Worm (Caenorhabditis elegans) whole organism, L1 larva: Measurements from ENCODE around the gene nlp-6.

Source experiments
- C34B4.2 ChIP-seq: sonication (generic microtip); optimal IDR thresholded peaks from 2 replicates; lab custom pipeline; 2017; ENCODE audit warnings: mild to moderate bottlenecking, missing genetic modification characterization, missing compliant biosample characterization
- Y116A8C.19 ChIP-seq: sonication (generic microtip); optimal IDR thresholded peaks from 2 replicates; lab custom pipeline; 2016; ENCODE audit warnings: missing compliant biosample characterization, missing genetic modification characterization, borderline replicate concordance
- aha-1 ChIP-seq: fragments of 150-350 bp; optimal IDR thresholded peaks from 2 replicates; lab custom pipeline; 2014; ENCODE audit warnings: missing biosample characterization, missing genetic modification characterization
- ama-1 ChIP-seq: fragments of 150-350 bp; optimal IDR thresholded peaks from 2 replicates; lab custom pipeline; 2014
- blmp-1 ChIP-seq: fragments of 150-350 bp; optimal IDR thresholded peaks from 2 replicates; lab custom pipeline; 2014; ENCODE audit warnings: missing biosample characterization, missing genetic modification characterization
- ceh-63 ChIP-seq: fragments of 200-800 bp; sonication (Bioruptor generic); optimal IDR thresholded peaks from 2 replicates; lab custom pipeline; 2018; ENCODE audit warnings: mild to moderate bottlenecking, missing genetic modification characterization, missing compliant biosample characterization
- ceh-8 ChIP-seq: fragments of 200-800 bp; sonication (Bioruptor generic); optimal IDR thresholded peaks from 2 replicates; lab custom pipeline; 2018; ENCODE audit warnings: mild to moderate bottlenecking, missing genetic modification characterization, moderate library complexity, missing compliant biosample characterization
- ceh-82 ChIP-seq, 3 experiments: fragments of 150-350 bp in 1 of 3; sonication (generic microtip) in 2 of 3; optimal IDR thresholded peaks; 2 replicates each; lab custom pipeline; 2014 to 2017; ENCODE audit warnings: missing biosample characterization in 3 of 3, missing genetic modification characterization in 3 of 3
- ces-1 ChIP-seq: fragments of 150-350 bp; optimal IDR thresholded peaks from 2 replicates; lab custom pipeline; 2014; ENCODE audit warnings: missing biosample characterization, missing genetic modification reagents, missing genetic modification characterization
- elt-3 ChIP-seq, 6 experiments: fragments of 150-350 bp in 1 of 6; sonication (generic microtip); optimal IDR thresholded peaks; 2 replicates each; lab custom pipeline; 2017 to 2018; ENCODE audit warnings: missing biosample characterization in 6 of 6, missing genetic modification characterization in 6 of 6, inconsistent platforms in 1 of 6
- ets-5 ChIP-seq: fragments of 200-800 bp; sonication (Bioruptor generic); IDR thresholded peaks from 2 replicates; pipeline ENCODE4 v1.3.6; 2022; ENCODE audit warnings: missing genetic modification characterization, missing compliant biosample characterization
- fkh-10 ChIP-seq: sonication (generic microtip); optimal IDR thresholded peaks from 2 replicates; lab custom pipeline; 2017; ENCODE audit warnings: missing biosample characterization, missing genetic modification reagents, missing genetic modification characterization
- fkh-8 ChIP-seq: sonication (generic microtip); optimal IDR thresholded peaks from 2 replicates; lab custom pipeline; 2016; ENCODE audit warnings: mild to moderate bottlenecking, missing genetic modification characterization, missing compliant biosample characterization
- fos-1 ChIP-seq: fragments of 150-350 bp; optimal IDR thresholded peaks from 2 replicates; lab custom pipeline; 2014; ENCODE audit warnings: missing biosample characterization, missing genetic modification characterization
- hlh-17 ChIP-seq: fragments of 200-800 bp; sonication (Bioruptor generic); optimal IDR thresholded peaks from 2 replicates; lab custom pipeline; 2018; ENCODE audit warnings: missing genetic modification characterization, mild to moderate bottlenecking, missing compliant biosample characterization, moderate library complexity, borderline replicate concordance
- hpl-2 ChIP-seq: fragments of 150-350 bp; optimal IDR thresholded peaks from 2 replicates; lab custom pipeline; 2014; ENCODE audit warnings: missing biosample characterization, missing genetic modification reagents, missing genetic modification characterization
- lin-13 ChIP-seq: fragments of 150-350 bp; optimal IDR thresholded peaks from 2 replicates; lab custom pipeline; 2014; ENCODE audit warnings: missing biosample characterization, missing genetic modification reagents, missing genetic modification characterization
- lin-14 ChIP-seq: fragments of 200-800 bp; sonication (Bioruptor generic); optimal IDR thresholded peaks from 2 replicates; lab custom pipeline; 2018; ENCODE audit warnings: mild to moderate bottlenecking, missing genetic modification characterization, moderate library complexity, missing compliant biosample characterization
- lin-15B ChIP-seq: fragments of 150-350 bp; sonication (generic microtip); optimal IDR thresholded peaks from 3 replicates; lab custom pipeline; 2014; ENCODE audit warnings: missing biosample characterization, missing genetic modification characterization
- lir-3 ChIP-seq: sonication (generic microtip); optimal IDR thresholded peaks from 2 replicates; lab custom pipeline; 2016; ENCODE audit warnings: mild to moderate bottlenecking, missing genetic modification characterization, moderate library complexity, missing compliant biosample characterization; ENCODE audit not compliant: poor library complexity
- lsy-2 ChIP-seq, 2 experiments: fragments of 150-350 bp; optimal IDR thresholded peaks; 2 replicates each; lab custom pipeline; 2014; ENCODE audit warnings: missing biosample characterization in 2 of 2, missing genetic modification characterization in 2 of 2
- mdl-1 ChIP-seq, 2 experiments: fragments of 150-350 bp; optimal IDR thresholded peaks; 2 replicates each; lab custom pipeline; 2014 to 2017; ENCODE audit warnings: missing biosample characterization in 2 of 2, missing genetic modification characterization in 2 of 2, inconsistent platforms in 1 of 2
- mef-2 ChIP-seq: fragments of 150-350 bp; optimal IDR thresholded peaks from 2 replicates; lab custom pipeline; 2014; ENCODE audit warnings: missing biosample characterization, missing genetic modification characterization
- mep-1 ChIP-seq: fragments of 150-350 bp; optimal IDR thresholded peaks from 2 replicates; lab custom pipeline; 2014; ENCODE audit warnings: missing biosample characterization, missing genetic modification characterization
- nhr-11 ChIP-seq: fragments of 150-350 bp; optimal IDR thresholded peaks from 2 replicates; lab custom pipeline; 2014; ENCODE audit warnings: missing biosample characterization, missing genetic modification characterization
- nhr-19 ChIP-seq: fragments of 200-800 bp; sonication (Bioruptor generic); conservative IDR thresholded peaks from 2 replicates; pipeline ENCODE4 v1.3.6; 2022; ENCODE audit warnings: missing genetic modification characterization, missing compliant biosample characterization
- nhr-237 ChIP-seq: fragments of 150-350 bp; optimal IDR thresholded peaks from 2 replicates; lab custom pipeline; 2014; ENCODE audit warnings: missing biosample characterization, missing genetic modification characterization
- nhr-47 ChIP-seq: sonication (generic microtip); optimal IDR thresholded peaks from 2 replicates; lab custom pipeline; 2016; ENCODE audit warnings: mild to moderate bottlenecking, missing genetic modification characterization, moderate library complexity, missing compliant biosample characterization
- nhr-71 ChIP-seq: sonication (generic microtip); optimal IDR thresholded peaks from 2 replicates; lab custom pipeline; 2016; ENCODE audit warnings: mild to moderate bottlenecking, missing genetic modification characterization, moderate library complexity, missing compliant biosample characterization
- nhr-90 ChIP-seq: sonication (generic microtip); optimal IDR thresholded peaks from 2 replicates; lab custom pipeline; 2016; ENCODE audit warnings: mild to moderate bottlenecking, missing genetic modification characterization, missing compliant biosample characterization; ENCODE audit not compliant: poor library complexity
- pag-3 ChIP-seq: sonication (generic microtip); optimal IDR thresholded peaks from 2 replicates; lab custom pipeline; 2017; ENCODE audit warnings: missing genetic modification characterization, mild to moderate bottlenecking, missing compliant biosample characterization, antibody characterized with exemption, borderline replicate concordance; ENCODE audit not compliant: insufficient read depth
- pax-3 ChIP-seq: fragments of 200-800 bp; sonication (Bioruptor generic); optimal IDR thresholded peaks from 2 replicates; lab custom pipeline; 2018; ENCODE audit warnings: mild to moderate bottlenecking, missing genetic modification characterization, moderate library complexity, missing compliant biosample characterization
- skn-1 ChIP-seq: fragments of 150-350 bp; optimal IDR thresholded peaks from 2 replicates; lab custom pipeline; 2014; ENCODE audit warnings: missing biosample characterization, missing genetic modification characterization
- snu-23 ChIP-seq: sonication (generic microtip); optimal IDR thresholded peaks from 2 replicates; lab custom pipeline; 2016; ENCODE audit warnings: missing genetic modification characterization, missing compliant biosample characterization
- sox-4 ChIP-seq: sonication (generic microtip); optimal IDR thresholded peaks from 2 replicates; lab custom pipeline; 2016; ENCODE audit warnings: missing genetic modification characterization, missing compliant biosample characterization
- swsn-7 ChIP-seq: sonication (generic microtip); optimal IDR thresholded peaks from 2 replicates; lab custom pipeline; 2016; ENCODE audit warnings: missing genetic modification characterization, missing compliant biosample characterization
- tbx-2 ChIP-seq: sonication (generic microtip); optimal IDR thresholded peaks from 2 replicates; lab custom pipeline; 2016; ENCODE audit warnings: missing genetic modification characterization, missing compliant biosample characterization
- tlp-1 ChIP-seq: fragments of 150-350 bp; optimal IDR thresholded peaks from 2 replicates; lab custom pipeline; 2014; ENCODE audit warnings: missing biosample characterization, missing genetic modification characterization
- vab-15 ChIP-seq: sonication (generic microtip); optimal IDR thresholded peaks from 2 replicates; lab custom pipeline; 2017; ENCODE audit warnings: missing genotype, mild to moderate bottlenecking, missing genetic modification characterization, missing compliant biosample characterization
- zip-4 ChIP-seq: fragments of 200-800 bp; sonication (Bioruptor generic); optimal IDR thresholded peaks from 2 replicates; lab custom pipeline; 2018; ENCODE audit warnings: mild to moderate bottlenecking, missing genetic modification characterization, moderate library complexity, missing compliant biosample characterization
- ztf-11 ChIP-seq, 2 experiments: sonication (generic microtip); optimal IDR thresholded peaks; 2 replicates each; lab custom pipeline; 2016 to 2017; ENCODE audit warnings: missing genetic modification characterization in 2 of 2, missing biosample characterization in 1 of 2, missing compliant biosample characterization in 1 of 2

nlp-6 gene

ce11 chrX:17626599-17626998 lies 35.6 kb upstream of the nlp-6 start:
- TF ChIP-seq lin-15B (no peak), tbx-2 (tag; lab: Kevin White, UChicago) (no peak), elt-3 (tag; optimal IDR thresholded peaks at IDR 0.05; lab: Kevin White, UChicago) (peak in 1 of 6 experiments; percentile 25), lsy-2 (tag; optimal IDR thresholded peaks at IDR 0.05; lab: Kevin White, UChicago) (peak in 1 of 2 experiments; percentile 39), ces-1 (GFP tag; lab: Kevin White, UChicago) (no peak), hpl-2 (GFP tag; lab: Kevin White, UChicago) (no peak), ceh-63 (GFP tag; lab: Kevin White, UChicago) (no peak), C34B4.2 (tag; lab: Kevin White, UChicago) (no peak), mdl-1 (tag; optimal IDR thresholded peaks at IDR 0.05; lab: Kevin White, UChicago) (no peak), skn-1 (tag; lab: Kevin White, UChicago) (no peak), ceh-82 (tag; optimal IDR thresholded peaks at IDR 0.05; lab: Kevin White, UChicago) (no peak), lir-3 (no peak), vab-15 (tag; lab: Kevin White, UChicago) (no peak), ama-1 (no peak), blmp-1 (peak; percentile 55), swsn-7 (tag; lab: Kevin White, UChicago) (no peak), zip-4 (no peak), nhr-90 (tag; lab: Kevin White, UChicago) (no peak)

ce11 chrX:17627382-17627781 lies 34.9 kb upstream of the nlp-6 start:
- TF ChIP-seq elt-3 (tag; optimal IDR thresholded peaks at IDR 0.05; lab: Kevin White, UChicago): no peak
- peak; percentile 3 for TF ChIP-seq snu-23 (GFP tag; lab: Kevin White, UChicago)
- TF ChIP-seq fos-1 (tag; lab: Kevin White, UChicago): peak; percentile 32
- TF ChIP-seq aha-1 (tag; lab: Kevin White, UChicago): peak; percentile 10
- no peak for TF ChIP-seq hlh-17 (GFP tag; lab: Kevin White, UChicago)
- peak in 1 of 2 experiments; percentile 13 for TF ChIP-seq lsy-2 (tag; optimal IDR thresholded peaks at IDR 0.05; lab: Kevin White, UChicago)
- peak in 2 of 3 experiments; percentile 7 to 40 for TF ChIP-seq ceh-82 (tag; optimal IDR thresholded peaks at IDR 0.05; lab: Kevin White, UChicago)
- TF ChIP-seq lin-14 (GFP tag; lab: Kevin White, UChicago): peak; percentile 78
- no peak for TF ChIP-seq pag-3 (tag; lab: Kevin White, UChicago)
- TF ChIP-seq skn-1 (tag; lab: Kevin White, UChicago): no peak
- 0 out of 2 replicates have a peak, but pooled peaks have one; percentile 7 for TF ChIP-seq nhr-19 (GFP tag; lab: Robert Waterston, UW)
- no peak for TF ChIP-seq ztf-11 (tag; optimal IDR thresholded peaks at IDR 0.05; lab: Kevin White, UChicago)
- TF ChIP-seq mep-1 (tag; lab: Kevin White, UChicago): peak; percentile 37
- TF ChIP-seq fkh-8: peak; percentile 76
- TF ChIP-seq fkh-10 (GFP tag; lab: Kevin White, UChicago): peak; percentile 70
- no peak for TF ChIP-seq ceh-8
- peak; percentile 16 for TF ChIP-seq swsn-7 (tag; lab: Kevin White, UChicago)
- no peak for TF ChIP-seq ets-5 (GFP tag; lab: Robert Waterston, UW)
- peak; percentile 43 for TF ChIP-seq pax-3 (tag; lab: Kevin White, UChicago)
- TF ChIP-seq nhr-237: no peak
- TF ChIP-seq nhr-47: peak; percentile 4
- TF ChIP-seq nhr-71: peak; percentile 30
- TF ChIP-seq sox-4 (tag; lab: Kevin White, UChicago): no peak

- TF ChIP-seq tlp-1 (tag; lab: Kevin White, UChicago) (no peak), nhr-11 (no peak), ztf-11 (tag; optimal IDR thresholded peaks at IDR 0.05; lab: Kevin White, UChicago) (no peak), swsn-7 (tag; lab: Kevin White, UChicago) (no peak), lin-13 (GFP tag; lab: Kevin White, UChicago) (no peak), fos-1 (tag; lab: Kevin White, UChicago) (no peak), mef-2 (tag; lab: Kevin White, UChicago) (no peak), Y116A8C.19 (no peak)
Observed at ce11 chrX:17627923-17628322, 34.3 kb upstream of the nlp-6 start.
